Worm (Caenorhabditis elegans): ENCODE measurements around the gene W03C9.5.

Gene W03C9.5

ce11 chrII:11980110-11980509 is 12.8 kb upstream of the W03C9.5 start (continued):
- peak; percentile 88 for TF ChIP-seq Y48G9A.11 (GFP tag; IDR thresholded peaks at IDR 0.05)
- TF ChIP-seq daf-19 (GFP tag; conservative IDR thresholded peaks at IDR 0.05) = no peak
- TF ChIP-seq zip-2 (tag; optimal IDR thresholded peaks at IDR 0.05) = no peak
- no peak for TF ChIP-seq ama-1 (optimal IDR thresholded peaks at IDR 0.05)
- peak; percentile 73 for TF ChIP-seq lin-13 (GFP tag; optimal IDR thresholded peaks at IDR 0.05)
- TF ChIP-seq snpc-1.2 (GFP tag; IDR thresholded peaks at IDR 0.05) = peak; percentile 59; the same call in 1 of the 2 replicates
- TF ChIP-seq fos-1 (tag; optimal IDR thresholded peaks at IDR 0.05) = no peak
- peak; percentile 92 for TF ChIP-seq nhr-42 (GFP tag; IDR thresholded peaks at IDR 0.05)
- TF ChIP-seq dmd-6 (GFP tag; IDR thresholded peaks at IDR 0.05) = no peak; the same call in 1 of the 2 replicates
- TF ChIP-seq D1046.2 (GFP tag; IDR thresholded peaks at IDR 0.05) = peak; percentile 75; the same call in 1 of the 2 replicates
- no peak for TF ChIP-seq egl-27 (tag; optimal IDR thresholded peaks at IDR 0.05)
- peak; percentile 86 for TF ChIP-seq unc-130 (GFP tag; optimal IDR thresholded peaks at IDR 0.05)
- TF ChIP-seq duxl-1 (tag; optimal IDR thresholded peaks at IDR 0.05; ENCODE audit: poor library complexity) = peak; percentile 76
- peak; percentile 82 for TF ChIP-seq F37D6.2 (tag; optimal IDR thresholded peaks at IDR 0.05)
- TF ChIP-seq lin-29 (GFP tag; IDR thresholded peaks at IDR 0.05) = peak; percentile 27; the same call in 1 of the 2 replicates
- TF ChIP-seq arid-1 (GFP tag; conservative IDR thresholded peaks at IDR 0.05) = peak; percentile 88; the same call in 1 of the 2 replicates
- TF ChIP-seq nhr-28 (tag; optimal IDR thresholded peaks at IDR 0.05) = peak; percentile 58
- TF ChIP-seq nhr-48 (tag; optimal IDR thresholded peaks at IDR 0.05) = peak; percentile 63
- peak; percentile 79 for TF ChIP-seq nhr-11 (tag; optimal IDR thresholded peaks at IDR 0.05)
- TF ChIP-seq aly-2 (tag; optimal IDR thresholded peaks at IDR 0.05) = no peak
- TF ChIP-seq ceh-20 (GFP tag; IDR thresholded peaks at IDR 0.05) = 0 out of 2 replicates have a peak, but pooled peaks have one; percentile 43
- peak; percentile 80 for TF ChIP-seq nhr-102 (tag; optimal IDR thresholded peaks at IDR 0.05)
- TF ChIP-seq pqm-1 (tag; optimal IDR thresholded peaks at IDR 0.05) = no peak
- TF ChIP-seq ceh-28 (tag; optimal IDR thresholded peaks at IDR 0.05) = no peak
- peak; percentile 91 for TF ChIP-seq dve-1 (tag; optimal IDR thresholded peaks at IDR 0.05; ENCODE audit: insufficient read depth)
- TF ChIP-seq ctbp-1 (GFP tag; IDR thresholded peaks at IDR 0.05) = peak; percentile 65
- no peak for TF ChIP-seq lin-39 (tag; optimal IDR thresholded peaks at IDR 0.05)
- peak; percentile 0 for TF ChIP-seq ztf-7 (tag; optimal IDR thresholded peaks at IDR 0.05)
- TF ChIP-seq php-3 (GFP tag; IDR thresholded peaks at IDR 0.05) = no peak
- TF ChIP-seq vab-7 (GFP tag; IDR thresholded peaks at IDR 0.05) = peak; percentile 82
- TF ChIP-seq madf-5 (GFP tag; IDR thresholded peaks at IDR 0.05) = peak in 1 of 2 experiments; percentile 64; a peak in 1 of 4 replicates
- TF ChIP-seq daf-16 (GFP tag; optimal IDR thresholded peaks at IDR 0.05) = peak; percentile 36 to 58
- TF ChIP-seq daf-16 (tag; optimal IDR thresholded peaks at IDR 0.05) = peak; percentile 69
- TF ChIP-seq mdl-1 (tag; optimal IDR thresholded peaks at IDR 0.05) = peak in 1 of 2 experiments; percentile 43
- 0 out of 2 replicates have a peak, but pooled peaks have one; percentile 19 for TF ChIP-seq nhr-41 (GFP tag; IDR thresholded peaks at IDR 0.05)
- TF ChIP-seq lsy-2 (tag; optimal IDR thresholded peaks at IDR 0.05) = peak; percentile 80 to 96
- TF ChIP-seq dpl-1 (GFP tag; optimal IDR thresholded peaks at IDR 0.05) = peak; percentile 86
- peak; percentile 75; the same call in 1 of the 2 replicates for TF ChIP-seq madf-9 (GFP tag; conservative IDR thresholded peaks at IDR 0.05)
- peak; percentile 72 for TF ChIP-seq ceh-44 (GFP tag; IDR thresholded peaks at IDR 0.05)
- peak; percentile 98 for TF ChIP-seq aha-1 (tag)
- TF ChIP-seq snpc-4 (tag; optimal IDR thresholded peaks at IDR 0.05) = peak; percentile 27
- peak; percentile 77 for TF ChIP-seq spr-1 (tag; optimal IDR thresholded peaks at IDR 0.05)
- TF ChIP-seq mes-2 (tag; optimal IDR thresholded peaks at IDR 0.05; ENCODE audit: poor library complexity, severe bottlenecking) = peak; percentile 98
- TF ChIP-seq saeg-2 (GFP tag; IDR thresholded peaks at IDR 0.05) = no peak; the same call in 1 of the 2 replicates
- TF ChIP-seq nhr-6 (tag; optimal IDR thresholded peaks at IDR 0.05) = peak; percentile 33
- peak; percentile 84 for TF ChIP-seq hmg-1.1 (GFP tag; IDR thresholded peaks at IDR 0.05)
- peak; percentile 96 to 97 for TF ChIP-seq ZK546.5 (tag; optimal IDR thresholded peaks at IDR 0.05)
- peak; percentile 35 for TF ChIP-seq ceh-32 (tag; optimal IDR thresholded peaks at IDR 0.05; ENCODE audit: poor library complexity)
- peak; percentile 89 for TF ChIP-seq zfp-3 (GFP tag; conservative IDR thresholded peaks at IDR 0.05)
- peak in 1 of 2 experiments; percentile 88 for TF ChIP-seq hif-1 (tag; optimal IDR thresholded peaks at IDR 0.05)
- peak; percentile 38 for TF ChIP-seq lin-15B (tag; optimal IDR thresholded peaks at IDR 0.05)

Data from whole organism, L4 larva.